Worm (Caenorhabditis elegans): ENCODE data around the gene Y43F8B.20.

DNA sequence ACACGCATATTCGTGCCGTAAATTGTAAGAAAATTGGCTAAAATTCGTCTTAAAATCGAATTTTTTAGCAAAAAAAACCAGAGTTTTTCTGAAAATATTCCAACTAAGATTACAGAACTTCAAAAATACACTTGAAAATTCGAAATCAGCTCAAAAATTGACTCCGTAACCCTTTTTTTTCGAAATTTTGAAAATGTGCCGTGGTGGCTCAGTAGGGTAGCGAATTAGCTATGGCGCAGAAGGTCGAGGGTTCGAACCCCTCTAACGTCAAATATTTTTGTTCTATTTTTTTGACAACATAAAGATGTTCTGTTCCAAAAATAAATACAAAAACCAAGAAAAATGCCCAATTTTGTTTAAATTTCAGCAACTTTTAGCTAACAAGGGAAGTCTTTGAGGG is 29.9 kb upstream of the Y43F8B.20 start:
- TF ChIP-seq klf-2 (GFP tag; conservative IDR thresholded peaks at IDR 0.05), result no peak
- TF ChIP-seq tab-1 (GFP tag; IDR thresholded peaks at IDR 0.05), result no peak
- TF ChIP-seq ztf-29 (GFP tag; IDR thresholded peaks at IDR 0.05), result no peak
- no peak for TF ChIP-seq cog-1 (tag; optimal IDR thresholded peaks at IDR 0.05)
- no peak for TF ChIP-seq med-1 (GFP tag; optimal IDR thresholded peaks at IDR 0.05; ENCODE audit: insufficient read depth)
- TF ChIP-seq flt-1 (GFP tag; IDR thresholded peaks at IDR 0.05), result no peak
- no peak for TF ChIP-seq T22C8.4 (GFP tag; IDR thresholded peaks at IDR 0.05)
- no peak for TF ChIP-seq ztf-23 (GFP tag; IDR thresholded peaks at IDR 0.05)
- TF ChIP-seq ref-1 (GFP tag; conservative IDR thresholded peaks at IDR 0.05), result no peak

All from whole organism, midembryonic.